Worm (Caenorhabditis elegans): Measurements from ENCODE around the gene Y69A2AR.1.

Y69A2AR.1 gene

DNA sequence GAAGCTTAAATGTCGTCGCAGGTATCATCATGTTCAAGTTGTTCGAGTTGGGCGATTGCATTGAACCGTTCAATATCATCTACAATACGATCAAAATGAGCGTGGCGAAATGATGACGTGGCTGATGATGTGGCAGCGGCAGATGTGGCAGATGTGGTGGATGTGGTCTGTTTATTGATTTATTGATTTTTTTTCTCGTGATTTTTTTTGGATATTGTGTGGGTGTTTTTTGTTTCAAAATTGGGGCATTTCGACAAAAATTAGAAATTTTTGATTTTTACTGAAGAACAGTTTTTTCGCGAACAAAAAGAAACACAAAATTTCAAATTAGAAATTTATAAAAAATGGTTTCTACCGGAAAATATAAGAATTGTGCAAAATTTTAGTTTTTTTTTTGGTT, 13.4 kb downstream of the Y69A2AR.1 start:
- TF ChIP-seq alr-1 (tag; optimal IDR thresholded peaks at IDR 0.05; ENCODE audit: borderline replicate concordance) (no peak), C34B4.2 (tag; optimal IDR thresholded peaks at IDR 0.05) (no peak), rnt-1 (tag; optimal IDR thresholded peaks at IDR 0.05) (no peak), fkh-4 (tag; optimal IDR thresholded peaks at IDR 0.05; ENCODE audit: borderline replicate concordance) (no peak), C04F5.9 (tag; optimal IDR thresholded peaks at IDR 0.05) (no peak), ztf-11 (tag; optimal IDR thresholded peaks at IDR 0.05) (no peak), unc-86 (tag; optimal IDR thresholded peaks at IDR 0.05) (no peak), lin-14 (GFP tag; optimal IDR thresholded peaks at IDR 0.05) (no peak), aly-2 (tag; optimal IDR thresholded peaks at IDR 0.05) (no peak), ets-5 (GFP tag; IDR thresholded peaks at IDR 0.05) (no peak), fkh-8 (tag; optimal IDR thresholded peaks at IDR 0.05) (no peak), tlp-1 (tag; optimal IDR thresholded peaks at IDR 0.05) (no peak), snpc-4 (tag; optimal IDR thresholded peaks at IDR 0.05) (no peak), skn-1 (tag; optimal IDR thresholded peaks at IDR 0.05) (no peak), nhr-76 (tag; optimal IDR thresholded peaks at IDR 0.05) (no peak), mdl-1 (tag; optimal IDR thresholded peaks at IDR 0.05) (no peak), ceh-90 (tag; optimal IDR thresholded peaks at IDR 0.05) (no peak)

DNA sequence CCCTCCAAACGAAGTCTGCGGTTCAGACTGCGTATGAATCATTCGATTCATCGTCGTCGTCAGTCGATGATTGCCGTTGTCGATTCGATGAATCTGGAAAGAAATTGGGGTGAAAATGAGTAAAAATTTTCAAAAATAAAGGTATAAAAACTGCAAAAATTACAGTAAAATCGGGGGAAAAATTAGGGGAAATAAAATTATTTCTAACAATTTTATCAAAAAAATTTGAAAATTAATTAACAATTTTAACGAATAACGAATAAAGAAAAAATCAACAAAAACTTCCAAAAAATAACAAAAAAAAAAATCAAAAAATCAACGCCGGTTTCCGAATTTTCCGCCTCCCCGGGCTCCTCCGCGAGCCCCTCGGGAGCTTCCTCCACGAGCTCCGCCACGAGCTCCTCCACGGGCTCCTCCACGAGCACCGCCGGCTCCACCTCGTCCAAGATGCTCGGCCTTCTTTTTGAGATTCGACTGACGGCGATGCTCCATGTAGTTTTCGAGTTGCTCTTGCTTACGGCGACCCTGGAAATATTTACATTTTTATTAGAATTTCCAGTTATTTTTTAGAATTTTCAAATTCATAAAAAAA, 22.0 kb downstream of the Y69A2AR.1 start, which contains the start of gene egrh-3:
TSS of gene egrh-3 (minus strand) at position 51 of the 592 bp plus-strand sequence.
- TF ChIP-seq rnt-1 (tag; optimal IDR thresholded peaks at IDR 0.05) (no peak), unc-30 (tag; optimal IDR thresholded peaks at IDR 0.05) (no peak), lin-39 (tag; optimal IDR thresholded peaks at IDR 0.05) (no peak), ceh-8 (GFP tag; optimal IDR thresholded peaks at IDR 0.05) (peak; percentile 75)

DNA sequence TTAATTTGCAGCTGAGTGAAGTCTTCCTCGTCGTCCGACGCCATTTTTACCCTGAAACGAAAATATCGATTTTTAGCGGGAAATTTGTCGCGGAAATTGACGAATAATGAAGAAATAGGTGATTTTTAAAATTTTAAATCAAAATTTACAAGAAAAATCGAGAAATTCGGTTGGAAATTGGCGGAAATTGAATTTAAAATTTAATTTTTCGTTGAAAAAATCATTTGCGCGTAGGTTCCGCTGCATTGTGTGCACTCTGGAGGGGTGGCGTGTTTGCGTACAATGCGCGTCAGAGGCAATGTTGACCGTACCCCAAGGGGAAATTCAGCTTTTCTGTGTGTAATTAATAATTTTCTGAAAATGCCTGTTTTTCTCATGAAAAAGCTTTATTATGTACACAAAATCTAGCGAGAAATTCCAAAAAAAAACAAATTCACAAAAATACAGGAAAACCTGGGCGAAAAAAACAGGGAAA, 37.1 kb downstream of the Y69A2AR.1 start, which contains the start of gene Y94H6A.5:
TSS of gene Y94H6A.5 (minus strand) at position 51 of the 475 bp plus-strand sequence.
- TF ChIP-seq egl-27 (tag; optimal IDR thresholded peaks at IDR 0.05) = no peak
- TF ChIP-seq lin-13 (GFP tag; optimal IDR thresholded peaks at IDR 0.05) = peak; percentile 40
- TF ChIP-seq sox-4 (tag; optimal IDR thresholded peaks at IDR 0.05) = no peak
- TF ChIP-seq efl-1 (optimal IDR thresholded peaks at IDR 0.05) = peak; percentile 59
- peak; percentile 64 to 93 for TF ChIP-seq efl-1 (GFP tag; optimal IDR thresholded peaks at IDR 0.05 in 1 of 2)
- TF ChIP-seq hlh-4 (tag; optimal IDR thresholded peaks at IDR 0.05) = no peak
- no peak for TF ChIP-seq mab-9 (GFP tag; IDR thresholded peaks at IDR 0.05)
- TF ChIP-seq lir-3 (tag; optimal IDR thresholded peaks at IDR 0.05; ENCODE audit: poor library complexity) = no peak
- TF ChIP-seq dpl-1 (GFP tag; optimal IDR thresholded peaks at IDR 0.05) = peak; percentile 31 to 65 (median 37)
- no peak for TF ChIP-seq fkh-10 (GFP tag; optimal IDR thresholded peaks at IDR 0.05)
- no peak for TF ChIP-seq nhr-76 (tag; optimal IDR thresholded peaks at IDR 0.05)
- no peak for TF ChIP-seq grh-1 (GFP tag; IDR thresholded peaks at IDR 0.05)
- no peak for TF ChIP-seq rnt-1 (tag; optimal IDR thresholded peaks at IDR 0.05)
- TF ChIP-seq fkh-8 (tag; optimal IDR thresholded peaks at IDR 0.05) = peak; percentile 55
- TF ChIP-seq swsn-7 (tag; optimal IDR thresholded peaks at IDR 0.05) = no peak
- TF ChIP-seq pag-3 (tag; optimal IDR thresholded peaks at IDR 0.05; ENCODE audit: borderline replicate concordance, insufficient read depth) = no peak
- no peak for TF ChIP-seq fkh-4 (tag; optimal IDR thresholded peaks at IDR 0.05; ENCODE audit: borderline replicate concordance)
- peak; percentile 56 for TF ChIP-seq nhr-47 (tag; optimal IDR thresholded peaks at IDR 0.05)
- no peak for TF ChIP-seq jun-1 (tag; optimal IDR thresholded peaks at IDR 0.05)
- peak; percentile 13 for TF ChIP-seq dsc-1 (tag; optimal IDR thresholded peaks at IDR 0.05)
- no peak for TF ChIP-seq ets-5 (GFP tag; IDR thresholded peaks at IDR 0.05)
- no peak for TF ChIP-seq pqm-1 (tag; optimal IDR thresholded peaks at IDR 0.05)
- peak; percentile 56 for TF ChIP-seq mep-1 (tag; optimal IDR thresholded peaks at IDR 0.05)
- peak in 1 of 2 experiments; percentile 43 for TF ChIP-seq mdl-1 (tag; optimal IDR thresholded peaks at IDR 0.05)
- peak; percentile 57 for TF ChIP-seq snu-23 (GFP tag; optimal IDR thresholded peaks at IDR 0.05)
- TF ChIP-seq zip-4 (GFP tag; optimal IDR thresholded peaks at IDR 0.05) = no peak
- TF ChIP-seq efl-3 (GFP tag; optimal IDR thresholded peaks at IDR 0.05) = no peak
- no peak for TF ChIP-seq nhr-20 (tag; optimal IDR thresholded peaks at IDR 0.05)
- TF ChIP-seq nhr-11 (tag; optimal IDR thresholded peaks at IDR 0.05) = no peak
- peak; percentile 29 for TF ChIP-seq nhr-90 (tag; optimal IDR thresholded peaks at IDR 0.05; ENCODE audit: poor library complexity)
- TF ChIP-seq ama-1 (optimal IDR thresholded peaks at IDR 0.05) = peak; percentile 45
- no peak for TF ChIP-seq nhr-71 (tag; optimal IDR thresholded peaks at IDR 0.05)
- TF ChIP-seq tlp-1 (tag; optimal IDR thresholded peaks at IDR 0.05) = no peak
- no peak for TF ChIP-seq unc-86 (tag; optimal IDR thresholded peaks at IDR 0.05)
- peak; percentile 42; the same call in 1 of the 2 replicates for TF ChIP-seq isw-1 (GFP tag; IDR thresholded peaks at IDR 0.05)
- TF ChIP-seq lin-14 (GFP tag; optimal IDR thresholded peaks at IDR 0.05) = no peak

Data from whole organism, L1 larva.